Fruit fly (Drosophila melanogaster): ENCODE measurements around the gene CG33229.

CG33229 gene

dm6 chr3L:246644-247199, 23.1 kb downstream of the CG33229 start (continued):
- peak; percentile 66; the same call in 1 of the 2 replicates for TF ChIP-seq amos (GFP tag; IDR thresholded peaks at IDR 0.05; ENCODE audit: partially characterized antibody)
- no peak for TF ChIP-seq ranshi (GFP tag; IDR thresholded peaks at IDR 0.05)
- peak; percentile 9 for TF ChIP-seq Sin3A (optimal IDR thresholded peaks at IDR 0.05)
- TF ChIP-seq ewg (GFP tag; optimal IDR thresholded peaks at IDR 0.05): no peak
- TF ChIP-seq CG3995 (GFP tag; optimal IDR thresholded peaks at IDR 0.05): peak; percentile 20
- TF ChIP-seq hb (GFP tag; IDR thresholded peaks at IDR 0.05; ENCODE audit: partially characterized antibody): peak; percentile 79
- TF ChIP-seq bsh (GFP tag; optimal IDR thresholded peaks at IDR 0.05): no peak
- TF ChIP-seq HmgD (GFP tag; optimal IDR thresholded peaks at IDR 0.05): peak; percentile 51
- no peak for TF ChIP-seq CG33557 (GFP tag; optimal IDR thresholded peaks at IDR 0.05)
- TF ChIP-seq Hmr (GFP tag; optimal IDR thresholded peaks at IDR 0.05): no peak
- TF ChIP-seq CG6683 (GFP tag; optimal IDR thresholded peaks at IDR 0.05): no peak
- TF ChIP-seq az2 (GFP tag; optimal IDR thresholded peaks at IDR 0.05): peak; percentile 6
- no peak for TF ChIP-seq nau (GFP tag; optimal IDR thresholded peaks at IDR 0.05)
- TF ChIP-seq CG7839 (tag; optimal IDR thresholded peaks at IDR 0.05): no peak
- TF ChIP-seq Hand (GFP tag; optimal IDR thresholded peaks at IDR 0.05): no peak
- no peak for TF ChIP-seq seq (GFP tag; IDR thresholded peaks at IDR 0.05)
- TF ChIP-seq Hmx (GFP tag; optimal IDR thresholded peaks at IDR 0.05): no peak
- no peak for TF ChIP-seq Kr (GFP tag; optimal IDR thresholded peaks at IDR 0.05)
- TF ChIP-seq odd (GFP tag; optimal IDR thresholded peaks at IDR 0.05): no peak
- TF ChIP-seq CG15073 (GFP tag; optimal IDR thresholded peaks at IDR 0.05): no peak
- no peak for TF ChIP-seq CG2678 (tag; optimal IDR thresholded peaks at IDR 0.05)
- TF ChIP-seq Sox100B (GFP tag; optimal IDR thresholded peaks at IDR 0.05): no peak
- no peak for TF ChIP-seq MTF-1 (GFP tag; optimal IDR thresholded peaks at IDR 0.05; ENCODE audit: borderline replicate concordance)
- TF ChIP-seq btn (GFP tag; optimal IDR thresholded peaks at IDR 0.05): no peak
- peak; percentile 71 for TF ChIP-seq tna (GFP tag; IDR thresholded peaks at IDR 0.05; ENCODE audit: partially characterized antibody)
- TF ChIP-seq dimm (GFP tag; IDR thresholded peaks at IDR 0.05): no peak
- TF ChIP-seq CG15479 (GFP tag; optimal IDR thresholded peaks at IDR 0.05): peak; percentile 76
- TF ChIP-seq CrebB (tag; optimal IDR thresholded peaks at IDR 0.05): no peak
- no peak for TF ChIP-seq CG8359 (GFP tag; optimal IDR thresholded peaks at IDR 0.05; ENCODE audit: borderline replicate concordance)
- TF ChIP-seq lov (optimal IDR thresholded peaks at IDR 0.05): no peak
- TF ChIP-seq lov (GFP tag; IDR thresholded peaks at IDR 0.05): peak; percentile 76; the same call in 2 of the 3 replicates
- peak; percentile 24 for TF ChIP-seq ERR (GFP tag; optimal IDR thresholded peaks at IDR 0.05)
- TF ChIP-seq eve (GFP tag; optimal IDR thresholded peaks at IDR 0.05): peak in 1 of 2 experiments; percentile 64
- peak; percentile 46 for TF ChIP-seq ftz-f1 (GFP tag; optimal IDR thresholded peaks at IDR 0.05)
- peak; percentile 41; the same call in 2 of the 3 replicates for TF ChIP-seq zen2 (GFP tag; IDR thresholded peaks at IDR 0.05; ENCODE audit: partially characterized antibody)
- no peak for TF ChIP-seq CG2129 (GFP tag; IDR thresholded peaks at IDR 0.05; ENCODE audit: partially characterized antibody)
- TF ChIP-seq Gsc (GFP tag; IDR thresholded peaks at IDR 0.05): no peak
- no peak for TF ChIP-seq Neu2 (GFP tag; optimal IDR thresholded peaks at IDR 0.05; ENCODE audit: borderline replicate concordance)
- TF ChIP-seq stwl (tag; optimal IDR thresholded peaks at IDR 0.05): peak; percentile 82
- peak; percentile 30; the same call in 1 of the 2 replicates for TF ChIP-seq CG8765 (GFP tag; IDR thresholded peaks at IDR 0.05)
- no peak for TF ChIP-seq Hey (tag; optimal IDR thresholded peaks at IDR 0.05)
- TF ChIP-seq CG7786 (GFP tag; optimal IDR thresholded peaks at IDR 0.05): peak; percentile 21
- TF ChIP-seq ro (GFP tag; IDR thresholded peaks at IDR 0.05): no peak
- peak; percentile 100 for TF ChIP-seq Deaf1 (tag; optimal IDR thresholded peaks at IDR 0.05)
- TF ChIP-seq gcm2 (GFP tag; optimal IDR thresholded peaks at IDR 0.05): no peak
- TF ChIP-seq chinmo (GFP tag; IDR thresholded peaks at IDR 0.05; ENCODE audit: partially characterized antibody): 0 out of 4 replicates have a peak, but pooled peaks have one; percentile 42
- peak; percentile 73 for TF ChIP-seq CG30020 (tag; optimal IDR thresholded peaks at IDR 0.05)
- TF ChIP-seq ac (GFP tag; optimal IDR thresholded peaks at IDR 0.05): no peak
- TF ChIP-seq Xbp1 (GFP tag; optimal IDR thresholded peaks at IDR 0.05): peak; percentile 62

Data from whole organism, embryonic.